Worm (Caenorhabditis elegans): Measurements from ENCODE around the gene F36G9.15.

- no peak for TF ChIP-seq nhr-67 (tag; optimal IDR thresholded peaks at IDR 0.05)
- TF ChIP-seq unc-62 (GFP tag; optimal IDR thresholded peaks at IDR 0.05): no peak
- no peak for TF ChIP-seq nhr-28 (tag; optimal IDR thresholded peaks at IDR 0.05)
- TF ChIP-seq ceh-82 (tag; optimal IDR thresholded peaks at IDR 0.05): no peak
- no peak for TF ChIP-seq nhr-12 (tag; optimal IDR thresholded peaks at IDR 0.05)
- TF ChIP-seq elt-3 (tag; optimal IDR thresholded peaks at IDR 0.05): no peak
- TF ChIP-seq nhr-23 (tag; optimal IDR thresholded peaks at IDR 0.05): no peak
- TF ChIP-seq ama-1 (optimal IDR thresholded peaks at IDR 0.05): no peak
- TF ChIP-seq skn-1 (tag; optimal IDR thresholded peaks at IDR 0.05): no peak
- TF ChIP-seq R02D3.7 (tag; optimal IDR thresholded peaks at IDR 0.05): no peak
These were observed 14.3 kb upstream of the F36G9.15 start, which contains the start of gene nhr-63 for ce11 chrV:16002288-16002687.
